Fruit fly (Drosophila melanogaster): Measurements from ENCODE around the gene CG43339.

Gene CG43339

DNA sequence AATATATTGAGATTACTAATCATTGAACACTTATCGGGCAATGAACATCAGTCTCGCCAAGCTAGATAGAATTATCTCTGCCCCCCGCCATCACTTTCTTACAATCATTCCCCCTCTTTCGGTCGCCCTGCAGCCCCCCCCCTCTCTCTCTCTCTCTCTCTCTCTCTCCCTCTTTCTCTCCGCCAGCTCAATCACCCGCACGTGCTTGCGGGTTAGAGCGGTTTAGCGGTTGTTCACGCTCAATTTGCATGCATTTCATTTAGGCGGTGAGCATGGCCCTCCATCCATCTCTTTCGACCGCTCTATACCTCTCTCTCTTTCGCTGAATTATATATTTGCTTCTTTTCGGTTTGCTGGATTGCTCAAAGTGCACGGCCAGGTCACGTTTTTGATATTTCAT is 43.9 kb downstream of the CG43339 start:
- no peak for TF ChIP-seq CG8478 (optimal IDR thresholded peaks at IDR 0.05)
- TF ChIP-seq usp (GFP tag; optimal IDR thresholded peaks at IDR 0.05), result no peak
- TF ChIP-seq EcR (GFP tag; optimal IDR thresholded peaks at IDR 0.05), result peak in 1 of 2 experiments; percentile 8
- TF ChIP-seq Dll (optimal IDR thresholded peaks at IDR 0.05), result no peak

DNA sequence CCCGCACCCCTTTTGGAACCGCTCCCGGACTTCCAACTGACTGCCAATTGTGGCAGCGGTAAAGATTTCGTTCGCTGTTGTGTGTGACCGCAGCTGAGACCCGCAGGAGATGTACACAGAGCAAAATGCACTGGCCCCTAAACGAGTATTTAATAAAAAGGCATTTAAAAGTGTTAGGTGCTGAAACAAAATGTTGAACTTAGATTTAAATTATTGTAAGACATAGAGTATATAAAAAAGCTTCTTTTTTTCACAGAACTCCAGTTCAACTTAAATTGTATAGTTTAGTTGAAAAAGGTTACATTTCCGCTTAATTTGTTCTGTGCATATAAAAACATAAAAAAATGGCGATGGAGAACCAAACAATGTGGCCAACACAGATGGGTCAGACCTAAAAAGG is 45.0 kb downstream of the CG43339 start:
- TF ChIP-seq pan (optimal IDR thresholded peaks at IDR 0.05) (no peak), CG8478 (optimal IDR thresholded peaks at IDR 0.05) (no peak), EcR (GFP tag; optimal IDR thresholded peaks at IDR 0.05) (no peak), psq (optimal IDR thresholded peaks at IDR 0.05) (no peak)

DNA sequence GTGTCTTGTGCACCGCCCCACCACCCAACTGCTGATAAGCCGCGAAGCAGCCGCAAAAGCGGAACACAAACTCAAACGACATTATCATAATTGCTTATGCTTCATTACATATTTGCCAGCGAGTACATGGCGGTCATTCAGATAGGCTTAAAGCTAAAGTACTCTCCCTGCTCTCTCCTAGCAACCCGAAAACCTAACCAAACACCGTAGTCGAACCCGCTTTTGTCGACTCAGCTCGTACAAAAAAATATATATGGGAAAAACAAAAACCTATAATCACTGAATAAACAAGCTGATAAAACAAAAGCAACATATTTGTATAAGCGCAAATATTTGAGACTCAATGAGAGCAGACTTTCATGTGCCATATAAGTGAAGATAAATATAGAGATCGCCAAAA is 46.1 kb downstream of the CG43339 start:
- no peak for TF ChIP-seq psq (optimal IDR thresholded peaks at IDR 0.05)
- TF ChIP-seq usp (GFP tag; optimal IDR thresholded peaks at IDR 0.05), result no peak
- TF ChIP-seq CG8478 (optimal IDR thresholded peaks at IDR 0.05), result no peak
- no peak for TF ChIP-seq Dll (optimal IDR thresholded peaks at IDR 0.05)
- no peak for TF ChIP-seq EcR (GFP tag; optimal IDR thresholded peaks at IDR 0.05)
- TF ChIP-seq pan (optimal IDR thresholded peaks at IDR 0.05), result no peak

DNA sequence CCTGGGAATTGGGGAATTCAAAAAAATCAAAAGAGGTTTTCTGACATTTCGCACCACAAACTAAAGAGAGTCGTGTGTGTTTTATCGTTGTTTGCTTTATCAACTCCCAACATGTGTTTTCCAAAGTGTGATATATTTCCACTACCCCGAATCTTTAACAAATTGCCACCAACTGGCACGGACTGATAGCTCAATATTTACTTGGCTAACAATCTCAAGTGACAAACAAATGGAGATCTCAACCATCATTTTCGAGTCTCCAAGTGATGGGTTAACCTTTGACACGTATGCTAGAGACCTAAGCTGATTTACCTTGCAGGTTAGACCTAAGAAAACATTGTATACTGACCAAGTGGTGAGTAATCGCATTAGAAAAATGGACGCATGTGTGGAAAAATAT is 47.6 kb downstream of the CG43339 start:
- TF ChIP-seq EcR (GFP tag; optimal IDR thresholded peaks at IDR 0.05) (no peak), pan (optimal IDR thresholded peaks at IDR 0.05) (no peak), CG8478 (optimal IDR thresholded peaks at IDR 0.05) (no peak), usp (GFP tag; optimal IDR thresholded peaks at IDR 0.05) (no peak), psq (optimal IDR thresholded peaks at IDR 0.05) (no peak), Dll (optimal IDR thresholded peaks at IDR 0.05) (no peak)

DNA sequence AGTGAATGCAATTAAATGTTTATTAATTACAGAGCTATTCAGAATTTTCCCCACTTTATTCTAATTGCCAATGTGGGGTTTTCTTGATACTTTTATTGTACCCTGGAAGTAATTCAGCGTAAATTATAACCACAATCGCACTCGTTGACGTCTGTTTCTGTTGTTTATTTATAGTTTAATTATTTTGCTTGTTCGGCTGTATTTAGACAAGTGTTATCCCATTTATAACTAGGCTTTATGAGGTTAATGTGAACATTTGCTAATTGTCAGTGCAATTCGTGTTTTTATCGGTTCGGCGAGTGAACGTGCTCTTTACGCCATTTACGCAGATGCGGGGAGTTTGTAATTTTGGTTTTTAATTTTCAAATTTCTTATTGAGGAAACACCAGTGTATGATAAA is 48.1 kb downstream of the CG43339 start:
- no peak for TF ChIP-seq EcR (GFP tag; optimal IDR thresholded peaks at IDR 0.05)
- TF ChIP-seq Dll (optimal IDR thresholded peaks at IDR 0.05), result no peak
- no peak for TF ChIP-seq usp (GFP tag; optimal IDR thresholded peaks at IDR 0.05)
- no peak for TF ChIP-seq CG8478 (optimal IDR thresholded peaks at IDR 0.05)
- TF ChIP-seq pan (optimal IDR thresholded peaks at IDR 0.05), result no peak
- TF ChIP-seq psq (optimal IDR thresholded peaks at IDR 0.05), result no peak

DNA sequence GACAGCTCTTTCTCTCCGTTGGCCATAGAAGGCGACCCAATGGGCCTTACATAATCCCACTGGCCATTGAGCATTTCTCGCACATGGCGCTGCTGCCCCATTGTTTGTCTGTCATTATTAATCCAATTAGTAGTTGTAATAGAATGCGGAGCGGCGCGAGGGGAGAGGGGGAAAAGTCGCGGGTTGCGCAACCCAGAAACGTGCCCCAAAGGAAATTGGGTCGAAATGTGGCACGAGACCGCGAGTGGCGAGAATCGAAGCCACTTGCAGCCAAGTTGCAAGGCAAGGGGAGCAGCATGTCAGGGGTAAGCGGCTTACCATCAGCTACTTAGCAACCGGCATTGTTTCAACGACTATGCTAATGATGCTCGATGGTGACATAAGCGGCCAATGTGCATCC is 48.7 kb downstream of the CG43339 start:
- TF ChIP-seq EcR (GFP tag; optimal IDR thresholded peaks at IDR 0.05) (no peak), Dll (optimal IDR thresholded peaks at IDR 0.05) (no peak), CG8478 (optimal IDR thresholded peaks at IDR 0.05) (no peak), pan (optimal IDR thresholded peaks at IDR 0.05) (no peak), usp (GFP tag; optimal IDR thresholded peaks at IDR 0.05) (no peak), psq (optimal IDR thresholded peaks at IDR 0.05) (no peak)

DNA sequence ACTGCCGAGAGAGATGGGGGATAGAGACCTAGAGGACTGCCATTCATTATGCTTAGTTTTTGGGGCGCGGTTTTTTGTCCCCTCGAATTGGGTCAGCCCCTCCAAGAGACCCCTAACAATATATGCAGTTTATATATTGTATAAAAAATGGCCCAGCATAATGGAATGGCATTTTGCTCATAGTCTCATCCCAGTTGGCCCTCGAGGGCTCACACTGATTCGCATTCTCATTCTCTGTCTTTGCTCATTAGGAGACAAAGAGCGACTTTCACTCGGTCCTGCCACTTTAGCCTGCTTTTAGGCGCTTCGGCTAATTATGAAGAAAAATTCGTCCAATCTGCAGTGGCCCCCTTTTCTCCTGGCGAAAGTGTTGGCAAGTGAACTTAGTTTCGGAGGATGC is 49.6 kb downstream of the CG43339 start:
- TF ChIP-seq Dll (optimal IDR thresholded peaks at IDR 0.05), result no peak
- TF ChIP-seq psq (optimal IDR thresholded peaks at IDR 0.05), result no peak
- TF ChIP-seq EcR (GFP tag; optimal IDR thresholded peaks at IDR 0.05), result no peak
- TF ChIP-seq pan (optimal IDR thresholded peaks at IDR 0.05), result no peak
- TF ChIP-seq CG8478 (optimal IDR thresholded peaks at IDR 0.05), result no peak
- no peak for TF ChIP-seq usp (GFP tag; optimal IDR thresholded peaks at IDR 0.05)

All from whole organism.